Worm (Caenorhabditis elegans): ENCODE data around the gene kin-18.

kin-18 gene

DNA sequence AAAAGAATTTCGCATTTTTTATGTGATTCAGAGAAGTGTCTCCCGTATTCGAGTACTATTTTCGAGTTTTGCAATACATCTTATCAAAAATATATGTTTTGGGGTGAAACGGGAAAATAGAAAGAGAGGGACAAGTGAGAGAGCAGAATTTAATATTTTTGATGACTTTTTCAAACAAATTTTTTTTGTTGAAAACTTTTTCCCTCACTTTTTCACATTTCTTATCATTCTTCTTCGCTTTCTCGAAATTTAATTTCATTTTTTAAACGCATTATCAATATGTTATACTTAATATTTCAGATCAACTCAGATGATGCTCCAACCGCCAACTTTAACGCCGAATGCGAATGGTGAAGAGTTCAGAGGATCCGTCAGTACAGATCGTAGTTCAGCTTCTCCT, 38.2 kb upstream of the kin-18 start, which contains the start of gene attf-4:
Gene attf-4 (plus strand): TSS at position 301 of the 400 bp plus-strand sequence.
- TF ChIP-seq nhr-90 (tag; optimal IDR thresholded peaks at IDR 0.05; ENCODE audit: poor library complexity) (no peak), elt-2 (tag; optimal IDR thresholded peaks at IDR 0.05) (no peak), lin-14 (GFP tag; optimal IDR thresholded peaks at IDR 0.05) (peak; percentile 37), lsy-2 (tag; optimal IDR thresholded peaks at IDR 0.05) (peak in 1 of 2 experiments; percentile 2)

DNA sequence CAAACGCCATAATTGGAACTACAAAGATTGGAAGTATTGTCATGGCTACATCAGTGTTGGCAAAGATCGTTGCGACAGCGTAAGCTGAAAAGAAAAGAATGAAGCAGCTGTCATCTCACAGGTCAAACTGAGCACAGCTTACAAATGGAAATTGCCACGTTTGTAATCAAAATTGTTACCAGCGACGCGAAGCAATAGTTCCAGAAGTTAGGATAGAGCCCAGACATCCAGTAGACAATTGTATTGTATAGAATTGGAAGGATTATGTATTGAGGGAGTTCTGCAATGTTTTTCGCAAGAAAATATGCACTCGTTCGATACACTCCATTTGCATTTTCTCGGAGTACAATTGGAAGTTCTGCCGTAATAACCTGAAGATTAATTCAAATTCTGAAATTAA, 33.1 kb upstream of the kin-18 start:
- no peak for TF ChIP-seq tlp-1 (tag; optimal IDR thresholded peaks at IDR 0.05)
- TF ChIP-seq efl-3 (GFP tag; optimal IDR thresholded peaks at IDR 0.05), result no peak
- no peak for TF ChIP-seq nhr-19 (GFP tag; conservative IDR thresholded peaks at IDR 0.05)
- TF ChIP-seq C04F5.9 (tag; optimal IDR thresholded peaks at IDR 0.05), result no peak
- TF ChIP-seq nhr-28 (tag; optimal IDR thresholded peaks at IDR 0.05), result no peak
- no peak for TF ChIP-seq efl-1 (optimal IDR thresholded peaks at IDR 0.05)
- TF ChIP-seq efl-1 (GFP tag; optimal IDR thresholded peaks at IDR 0.05 in 1 of 2), result no peak
- no peak for TF ChIP-seq mab-9 (GFP tag; IDR thresholded peaks at IDR 0.05)
- TF ChIP-seq ceh-82 (tag; optimal IDR thresholded peaks at IDR 0.05), result no peak
- no peak for TF ChIP-seq jun-1 (tag; optimal IDR thresholded peaks at IDR 0.05)
- no peak for TF ChIP-seq swsn-7 (tag; optimal IDR thresholded peaks at IDR 0.05)
- no peak for TF ChIP-seq hlh-4 (tag; optimal IDR thresholded peaks at IDR 0.05)

DNA sequence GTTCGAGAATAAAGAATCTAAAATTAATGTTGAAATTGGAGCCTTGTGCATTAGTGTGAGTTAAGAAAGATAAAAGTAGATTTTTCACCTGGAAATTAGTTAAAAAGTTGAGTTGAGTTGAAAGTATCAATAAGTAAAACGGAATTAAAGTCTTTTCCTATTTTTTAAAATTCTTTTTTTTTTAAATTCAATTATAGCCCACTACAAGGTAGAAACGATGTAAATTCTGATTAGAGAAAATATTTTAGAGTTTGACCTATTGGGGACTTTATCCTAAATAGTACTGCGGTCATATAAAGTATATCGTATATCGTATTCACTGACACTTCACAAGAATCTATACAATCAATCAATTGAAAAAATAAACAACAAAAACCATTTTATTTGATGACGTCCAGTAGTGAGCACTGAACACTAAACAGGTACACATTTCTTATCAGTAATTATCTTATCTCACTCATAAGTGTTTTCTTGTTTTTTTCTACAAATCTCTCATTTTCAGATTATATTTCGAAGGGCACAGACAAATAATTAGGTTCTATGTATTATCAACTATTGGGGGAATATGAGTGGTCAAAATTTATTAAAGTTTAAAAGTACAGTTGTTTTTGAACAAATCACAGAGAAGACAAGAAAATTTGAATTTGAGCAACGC, 30.6 kb upstream of the kin-18 start, which contains the start of gene wht-1:
Gene wht-1 (minus strand): TSS at position 51 of the 655 bp plus-strand sequence.
- TF ChIP-seq elt-2 (tag; optimal IDR thresholded peaks at IDR 0.05) (peak; percentile 70), fkh-4 (tag; optimal IDR thresholded peaks at IDR 0.05; ENCODE audit: borderline replicate concordance) (no peak), ces-1 (GFP tag; optimal IDR thresholded peaks at IDR 0.05) (no peak), aha-1 (tag; optimal IDR thresholded peaks at IDR 0.05) (no peak)

DNA sequence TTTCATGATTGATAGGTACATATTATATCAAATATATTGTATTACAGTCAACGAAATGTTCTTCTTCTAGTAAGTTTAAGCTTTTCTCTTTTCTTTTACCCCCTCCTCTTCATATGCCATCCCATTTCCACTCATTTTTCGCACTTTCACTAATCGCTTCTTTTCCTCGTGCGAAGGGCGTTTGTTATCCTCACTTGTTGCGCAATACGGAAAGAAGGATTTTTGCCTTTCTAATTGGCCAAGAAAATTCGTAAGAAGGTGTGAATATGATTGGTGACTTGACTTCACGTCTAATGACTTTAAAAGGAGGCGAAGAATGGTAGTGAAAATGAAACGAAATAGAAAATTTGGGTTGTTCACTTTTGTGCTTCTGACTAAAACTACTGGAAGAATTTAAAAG, 22.8 kb upstream of the kin-18 start:
- no peak for TF ChIP-seq efl-1 (optimal IDR thresholded peaks at IDR 0.05)
- TF ChIP-seq efl-1 (GFP tag; optimal IDR thresholded peaks at IDR 0.05 in 1 of 2), result no peak
- no peak for TF ChIP-seq zip-4 (GFP tag; optimal IDR thresholded peaks at IDR 0.05)
- no peak for TF ChIP-seq sox-4 (tag; optimal IDR thresholded peaks at IDR 0.05)
- no peak for TF ChIP-seq F16B12.6 (tag; optimal IDR thresholded peaks at IDR 0.05)
- TF ChIP-seq mab-9 (GFP tag; IDR thresholded peaks at IDR 0.05), result no peak
- TF ChIP-seq blmp-1 (tag; optimal IDR thresholded peaks at IDR 0.05), result peak; percentile 92
- no peak for TF ChIP-seq nhr-85 (tag)

DNA sequence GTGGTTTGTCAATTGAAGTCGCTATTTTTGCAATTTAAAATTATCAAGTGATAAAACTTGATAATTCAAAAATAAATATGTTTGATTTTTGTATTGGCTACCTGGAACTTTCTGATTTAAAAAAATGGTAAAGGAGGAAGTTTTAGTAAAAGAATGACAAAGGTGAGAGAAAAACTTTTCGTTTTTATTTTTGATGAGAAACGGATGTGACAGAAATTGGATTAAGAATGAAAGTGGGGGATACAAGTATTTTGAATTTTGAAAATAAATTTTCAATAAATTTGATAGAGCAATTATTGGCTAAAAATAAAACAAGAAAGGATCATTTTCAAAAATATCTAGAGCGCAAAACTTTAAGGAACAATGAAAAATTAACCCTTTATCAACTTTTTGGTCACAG, 15.7 kb upstream of the kin-18 start, which contains the start of gene C05D10.4:
Gene C05D10.4 (minus strand): TSS at position 101 of the 400 bp plus-strand sequence.
- TF ChIP-seq hlh-4 (tag; optimal IDR thresholded peaks at IDR 0.05), result no peak
- no peak for TF ChIP-seq nhr-85 (tag)
- TF ChIP-seq unc-130 (tag; optimal IDR thresholded peaks at IDR 0.05), result no peak
- TF ChIP-seq F16B12.6 (tag; optimal IDR thresholded peaks at IDR 0.05), result no peak
- TF ChIP-seq zag-1 (tag; optimal IDR thresholded peaks at IDR 0.05), result no peak
- no peak for TF ChIP-seq pag-3 (tag; optimal IDR thresholded peaks at IDR 0.05; ENCODE audit: borderline replicate concordance, insufficient read depth)
- no peak for TF ChIP-seq nhr-11 (tag; optimal IDR thresholded peaks at IDR 0.05)
- TF ChIP-seq unc-30 (tag; optimal IDR thresholded peaks at IDR 0.05), result no peak
- TF ChIP-seq nhr-90 (tag; optimal IDR thresholded peaks at IDR 0.05; ENCODE audit: poor library complexity), result no peak

DNA sequence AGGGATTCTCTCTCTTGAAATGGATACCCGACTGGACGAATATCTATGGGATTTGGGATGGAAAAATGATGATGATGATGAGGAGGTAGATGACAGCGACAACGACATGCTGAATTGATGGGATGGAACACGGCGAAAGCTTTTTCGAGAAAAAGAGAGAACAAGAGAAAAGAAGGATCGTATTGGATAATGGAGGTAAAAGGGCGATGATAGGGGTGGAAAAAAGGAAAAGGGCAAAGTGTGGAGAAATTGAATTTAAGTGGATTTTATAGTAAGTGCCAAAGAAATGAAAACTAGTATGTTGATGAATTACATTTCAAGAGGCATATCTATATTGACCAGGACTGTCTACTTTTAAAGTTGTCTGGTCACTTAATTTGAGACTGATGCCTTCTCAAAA, 12.5 kb upstream of the kin-18 start:
- TF ChIP-seq nhr-12 (tag; optimal IDR thresholded peaks at IDR 0.05) (no peak), blmp-1 (tag; optimal IDR thresholded peaks at IDR 0.05) (peak; percentile 62), mab-9 (GFP tag; IDR thresholded peaks at IDR 0.05) (no peak), efl-1 (optimal IDR thresholded peaks at IDR 0.05) (no peak), efl-1 (GFP tag; optimal IDR thresholded peaks at IDR 0.05 in 1 of 2) (peak in 1 of 2 experiments; percentile 62)
